Fruit fly (Drosophila melanogaster): ENCODE results near the gene CG10345.

dm6 chr3R:16620478-16620877, 15.8 kb upstream of the CG10345 start, which contains the start of gene CG14893:
- TF ChIP-seq pdm3 (GFP tag; optimal IDR thresholded peaks at IDR 0.05), result no peak
- TF ChIP-seq Met (GFP tag; optimal IDR thresholded peaks at IDR 0.05), result no peak
- TF ChIP-seq Sox102F (GFP tag; optimal IDR thresholded peaks at IDR 0.05), result no peak
- TF ChIP-seq Hr38 (GFP tag; optimal IDR thresholded peaks at IDR 0.05), result no peak
- TF ChIP-seq CG8632 (GFP tag; optimal IDR thresholded peaks at IDR 0.05), result no peak
- no peak for TF ChIP-seq Ets21C (GFP tag; optimal IDR thresholded peaks at IDR 0.05)
- TF ChIP-seq Smox (GFP tag; optimal IDR thresholded peaks at IDR 0.05), result no peak
- no peak for TF ChIP-seq Ets96B (tag; optimal IDR thresholded peaks at IDR 0.05)
